Worm (Caenorhabditis elegans) whole organism, L1 larva: ENCODE results near the gene bgnt-1.1.

Experiments used
- ama-1 ChIP-seq: fragments of 150-350 bp; optimal IDR thresholded peaks from 2 replicates; lab custom pipeline; 2014
- dpl-1 ChIP-seq, 3 experiments: fragments of 150-350 bp in 2 of 3; sonication (generic microtip) in 1 of 3; optimal IDR thresholded peaks; 2 replicates each; lab custom pipeline; 2014 to 2017; ENCODE audit warnings: missing biosample characterization in 3 of 3, missing genetic modification characterization in 3 of 3, missing genetic modification reagents in 3 of 3
- elt-3 ChIP-seq, 6 experiments: fragments of 150-350 bp in 1 of 6; sonication (generic microtip); optimal IDR thresholded peaks; 2 replicates each; lab custom pipeline; 2017 to 2018; ENCODE audit warnings: missing biosample characterization in 6 of 6, missing genetic modification characterization in 6 of 6, inconsistent platforms in 1 of 6
- jun-1 ChIP-seq: fragments of 150-350 bp; optimal IDR thresholded peaks from 2 replicates; lab custom pipeline; 2014; ENCODE audit warnings: missing biosample characterization, missing genetic modification reagents, missing genetic modification characterization
- nhr-11 ChIP-seq: fragments of 150-350 bp; optimal IDR thresholded peaks from 2 replicates; lab custom pipeline; 2014; ENCODE audit warnings: missing biosample characterization, missing genetic modification characterization
- nhr-237 ChIP-seq: fragments of 150-350 bp; optimal IDR thresholded peaks from 2 replicates; lab custom pipeline; 2014; ENCODE audit warnings: missing biosample characterization, missing genetic modification characterization
- swsn-7 ChIP-seq: sonication (generic microtip); optimal IDR thresholded peaks from 2 replicates; lab custom pipeline; 2016; ENCODE audit warnings: missing genetic modification characterization, missing compliant biosample characterization
- tbx-2 ChIP-seq: sonication (generic microtip); optimal IDR thresholded peaks from 2 replicates; lab custom pipeline; 2016; ENCODE audit warnings: missing genetic modification characterization, missing compliant biosample characterization
- xbp-1 ChIP-seq: sonication (generic microtip); optimal IDR thresholded peaks from 2 replicates; lab custom pipeline; 2016; ENCODE audit warnings: missing genetic modification characterization, missing compliant biosample characterization

DNA sequence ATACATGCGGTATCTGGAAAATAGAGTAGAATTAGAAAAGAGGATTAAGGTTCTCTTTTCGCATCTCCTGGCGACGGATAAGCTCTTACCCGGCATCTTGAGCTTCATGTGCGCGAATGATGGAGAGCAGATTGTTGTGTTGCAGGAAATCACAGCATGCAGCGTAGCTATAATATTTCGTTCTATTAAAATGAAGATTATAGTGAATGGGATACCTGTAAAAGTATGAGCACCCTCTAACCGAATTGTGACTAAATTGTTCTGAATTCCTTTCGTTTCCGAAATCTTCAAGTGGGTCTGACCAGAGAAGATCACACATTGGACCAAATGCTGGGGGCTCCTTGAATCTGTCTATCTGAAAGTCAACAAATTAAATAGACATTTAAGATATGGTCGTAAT is 25.8 kb downstream of the bgnt-1.1 start:
- no peak for TF ChIP-seq nhr-11 (tag; lab: Kevin White, UChicago)
- TF ChIP-seq nhr-237, result no peak
- TF ChIP-seq xbp-1 (tag; lab: Kevin White, UChicago), result no peak
- TF ChIP-seq elt-3 (tag; optimal IDR thresholded peaks at IDR 0.05; lab: Kevin White, UChicago), result no peak
- no peak for TF ChIP-seq tbx-2 (tag; lab: Kevin White, UChicago)
- no peak for TF ChIP-seq jun-1 (tag; lab: Kevin White, UChicago)
- TF ChIP-seq swsn-7, result no peak
- no peak for TF ChIP-seq ama-1
- TF ChIP-seq dpl-1 (GFP tag; optimal IDR thresholded peaks at IDR 0.05; lab: Kevin White, UChicago), result no peak
